Worm (Caenorhabditis elegans): Measurements from ENCODE around the gene T05E12.3.

ce11 chrV:17108310-17108709, 30.5 kb upstream of the T05E12.3 start, which contains the start of gene ZK218.11:
- TF ChIP-seq F13H6.1 (tag; optimal IDR thresholded peaks at IDR 0.05) (no peak), unc-42 (tag; optimal IDR thresholded peaks at IDR 0.05) (no peak), ztf-16 (tag; optimal IDR thresholded peaks at IDR 0.05) (no peak), ttx-3 (tag; optimal IDR thresholded peaks at IDR 0.05) (no peak), ets-4 (tag; optimal IDR thresholded peaks at IDR 0.05) (no peak), tbx-2 (tag; optimal IDR thresholded peaks at IDR 0.05) (no peak), zip-5 (tag; optimal IDR thresholded peaks at IDR 0.05) (no peak), nfya-1 (tag; optimal IDR thresholded peaks at IDR 0.05) (no peak)

All from whole organism, late embryonic.